Fruit fly (Drosophila melanogaster) whole organism, prepupa: ENCODE data around the gene Prps.

Experiments
- Blimp-1 ChIP-seq: fragments of 200-800 bp; sonication (Bioruptor generic); optimal IDR thresholded peaks from 3 replicates; lab custom pipeline; 2017; ENCODE audit warnings: missing biosample characterization, missing genetic modification characterization, mild to moderate bottlenecking, moderate library complexity, missing genetic modification reagents
- CG10669 ChIP-seq: fragments of 200-800 bp; sonication (Bioruptor generic); optimal IDR thresholded peaks from 3 replicates; lab custom pipeline; 2018; ENCODE audit warnings: missing biosample characterization, mild to moderate bottlenecking, missing genetic modification characterization, moderate library complexity
- CG11294 ChIP-seq: fragments of 200-800 bp; sonication (Bioruptor generic); IDR thresholded peaks from 2 replicates; pipeline ENCODE4 v1.3.6; 2022; ENCODE audit warnings: missing biosample characterization, missing genetic modification characterization
- CG11762 ChIP-seq: fragments of 200-800 bp; sonication (Bioruptor generic); optimal IDR thresholded peaks from 3 replicates; lab custom pipeline; 2016; ENCODE audit warnings: missing biosample characterization, missing genetic modification characterization; ENCODE audit not compliant: insufficient read depth
- CG11902 ChIP-seq: fragments of 200-800 bp; sonication (Bioruptor generic); optimal IDR thresholded peaks from 3 replicates; lab custom pipeline; 2016; ENCODE audit warnings: missing biosample characterization, missing genetic modification characterization
- CG15336 ChIP-seq: fragments of 200-800 bp; sonication (Bioruptor generic); IDR thresholded peaks from 2 replicates; pipeline ENCODE4 v1.3.6; 2022; ENCODE audit warnings: missing biosample characterization, missing genetic modification characterization
- CG1621 ChIP-seq: fragments of 200-800 bp; sonication (Bioruptor generic); optimal IDR thresholded peaks from 3 replicates; lab custom pipeline; 2018; ENCODE audit warnings: missing biosample characterization, mild to moderate bottlenecking, missing genetic modification characterization
- CG16779 ChIP-seq: fragments of 200-800 bp; sonication (Bioruptor generic); optimal IDR thresholded peaks from 3 replicates; lab custom pipeline; 2017; ENCODE audit warnings: missing biosample characterization, mild to moderate bottlenecking, missing genetic modification characterization
- CG3032 ChIP-seq: fragments of 200-800 bp; optimal IDR thresholded peaks from 2 replicates; lab custom pipeline; 2019; ENCODE audit warnings: missing biosample characterization, mild to moderate bottlenecking, missing genetic modification characterization, moderate library complexity
- CG31627 ChIP-seq: fragments of 200-800 bp; sonication (Bioruptor generic); optimal IDR thresholded peaks from 3 replicates; lab custom pipeline; 2016; ENCODE audit warnings: missing biosample characterization, missing genetic modification characterization
- CG32006 ChIP-seq: fragments of 200-800 bp; sonication (Bioruptor generic); optimal IDR thresholded peaks from 3 replicates; lab custom pipeline; 2017; ENCODE audit warnings: missing biosample characterization, mild to moderate bottlenecking, missing genetic modification characterization
- CG34406 ChIP-seq: fragments of 200-800 bp; sonication (Bioruptor generic); optimal IDR thresholded peaks from 3 replicates; lab custom pipeline; 2016; ENCODE audit warnings: missing biosample characterization, missing genetic modification characterization
- CG3919 ChIP-seq: fragments of 200-800 bp; sonication (Bioruptor generic); optimal IDR thresholded peaks from 3 replicates; lab custom pipeline; 2016; ENCODE audit warnings: missing biosample characterization, missing genetic modification characterization
- CG4318 ChIP-seq: fragments of 200-800 bp; sonication (Bioruptor generic); optimal IDR thresholded peaks from 3 replicates; lab custom pipeline; 2017; ENCODE audit warnings: missing biosample characterization, mild to moderate bottlenecking, missing genetic modification characterization
- CG6163 ChIP-seq: fragments of 200-800 bp; sonication (Bioruptor generic); IDR thresholded peaks from 3 replicates; pipeline ENCODE4 v1.3.6; 2022; ENCODE audit warnings: missing biosample characterization, missing genetic modification characterization
- CG6276 ChIP-seq: fragments of 200-800 bp; sonication (Bioruptor generic); optimal IDR thresholded peaks from 2 replicates; lab custom pipeline; 2017; ENCODE audit warnings: missing biosample characterization, mild to moderate bottlenecking, missing genetic modification characterization
- CG6792 ChIP-seq: fragments of 200-800 bp; sonication (Bioruptor generic); optimal IDR thresholded peaks from 3 replicates; lab custom pipeline; 2016; ENCODE audit warnings: missing biosample characterization, missing genetic modification characterization
- CG6854 ChIP-seq: fragments of 200-800 bp; sonication (Bioruptor generic); optimal IDR thresholded peaks from 2 replicates; lab custom pipeline; 2017; ENCODE audit warnings: missing biosample characterization, mild to moderate bottlenecking, missing genetic modification characterization
- CG8119 ChIP-seq: fragments of 200-800 bp; sonication (Bioruptor generic); IDR thresholded peaks from 3 replicates; pipeline ENCODE4 v1.3.6; 2022; ENCODE audit warnings: missing biosample characterization, missing genetic modification characterization
- CG8632 ChIP-seq: fragments of 200-800 bp; sonication (Bioruptor generic); optimal IDR thresholded peaks from 3 replicates; lab custom pipeline; 2016; ENCODE audit warnings: missing biosample characterization, missing genetic modification characterization
- CG9139 ChIP-seq: fragments of 200-800 bp; sonication (Bioruptor generic); optimal IDR thresholded peaks from 3 replicates; lab custom pipeline; 2017; ENCODE audit warnings: missing biosample characterization, mild to moderate bottlenecking, missing genetic modification characterization
- Eip75B ChIP-seq: fragments of 200-800 bp; sonication (Bioruptor generic); optimal IDR thresholded peaks from 3 replicates; lab custom pipeline; 2016; ENCODE audit warnings: missing biosample characterization, missing genetic modification characterization
- Eip78C ChIP-seq: fragments of 200-800 bp; sonication (Bioruptor generic); peaks from one replicate; lab custom pipeline; 2016; ENCODE audit warnings: missing biosample characterization, missing genetic modification characterization
- Eip93F ChIP-seq: fragments of 200-800 bp; sonication (Bioruptor generic); optimal IDR thresholded peaks from 2 replicates; lab custom pipeline; 2016; ENCODE audit warnings: missing biosample characterization, mild to moderate bottlenecking, missing genetic modification characterization
- Ets21C ChIP-seq: fragments of 200-800 bp; sonication (Bioruptor generic); optimal IDR thresholded peaks from 3 replicates; lab custom pipeline; 2016; ENCODE audit warnings: missing biosample characterization, missing genetic modification characterization
- Ets96B ChIP-seq: fragments of 200-800 bp; optimal IDR thresholded peaks from 2 replicates; lab custom pipeline; 2019; ENCODE audit warnings: missing biosample characterization, mild to moderate bottlenecking, missing genetic modification characterization, moderate library complexity
- Gug ChIP-seq: fragments of 200-800 bp; sonication (Bioruptor generic); IDR thresholded peaks from 2 replicates; pipeline ENCODE4 v1.3.6; 2022; ENCODE audit warnings: missing biosample characterization, missing genetic modification characterization
- Hr38 ChIP-seq: sonication (Bioruptor generic); optimal IDR thresholded peaks from 2 replicates; lab custom pipeline; 2016; ENCODE audit warnings: missing biosample characterization, missing genetic modification characterization
- Hr39 ChIP-seq: fragments of 200-800 bp; sonication (Bioruptor generic); optimal IDR thresholded peaks from 2 replicates; lab custom pipeline; 2016; ENCODE audit warnings: missing biosample characterization, missing genetic modification characterization
- Hr4 ChIP-seq: fragments of 200-800 bp; sonication (Bioruptor generic); optimal IDR thresholded peaks from 3 replicates; lab custom pipeline; 2016; ENCODE audit warnings: missing biosample characterization, missing genetic modification characterization
- Lpt ChIP-seq: fragments of 200-800 bp; sonication (Bioruptor generic); optimal IDR thresholded peaks from 3 replicates; lab custom pipeline; 2016; ENCODE audit warnings: missing biosample characterization, missing genetic modification characterization
- OdsH ChIP-seq: fragments of 200-800 bp; sonication (Bioruptor generic); optimal IDR thresholded peaks from 3 replicates; lab custom pipeline; 2016; ENCODE audit warnings: missing biosample characterization, missing genetic modification characterization
- Sox14 ChIP-seq: fragments of 200-800 bp; sonication (Bioruptor generic); optimal IDR thresholded peaks from 3 replicates; lab custom pipeline; 2016; ENCODE audit warnings: missing biosample characterization, missing genetic modification characterization
- Sox15 ChIP-seq: fragments of 200-800 bp; sonication (Bioruptor generic); optimal IDR thresholded peaks from 3 replicates; lab custom pipeline; 2016; ENCODE audit warnings: missing biosample characterization, missing genetic modification characterization
- achi ChIP-seq: fragments of 200-800 bp; sonication (Bioruptor generic); optimal IDR thresholded peaks from 3 replicates; lab custom pipeline; 2016; ENCODE audit warnings: missing biosample characterization, missing genetic modification characterization
- acj6 ChIP-seq: fragments of 200-800 bp; sonication (Bioruptor generic); optimal IDR thresholded peaks from 3 replicates; lab custom pipeline; 2016; ENCODE audit warnings: missing biosample characterization, missing genetic modification characterization
- cyc ChIP-seq: fragments of 200-800 bp; sonication (Bioruptor generic); optimal IDR thresholded peaks from 3 replicates; lab custom pipeline; 2016; ENCODE audit warnings: missing biosample characterization, missing genetic modification characterization
- dsx ChIP-seq: fragments of 200-800 bp; optimal IDR thresholded peaks from 3 replicates; lab custom pipeline; 2019; ENCODE audit warnings: missing biosample characterization, mild to moderate bottlenecking, missing genetic modification characterization, moderate library complexity; ENCODE audit not compliant: poor library complexity, severe bottlenecking
- eg ChIP-seq: fragments of 200-800 bp; sonication (Bioruptor generic); IDR thresholded peaks from 3 replicates; pipeline ENCODE4 v1.3.6; 2022; ENCODE audit warnings: missing biosample characterization, missing genetic modification characterization
- esn ChIP-seq: fragments of 200-800 bp; sonication (Bioruptor generic); optimal IDR thresholded peaks from 2 replicates; lab custom pipeline; 2016; ENCODE audit warnings: missing biosample characterization, mild to moderate bottlenecking, missing genetic modification characterization, moderate library complexity
- fd59A ChIP-seq: fragments of 200-800 bp; sonication (Bioruptor generic); optimal IDR thresholded peaks from 2 replicates; lab custom pipeline; 2017; ENCODE audit warnings: missing biosample characterization, mild to moderate bottlenecking, missing genetic modification characterization, missing genetic modification reagents
- fd85E ChIP-seq: fragments of 200-800 bp; sonication (Bioruptor generic); optimal IDR thresholded peaks from 3 replicates; lab custom pipeline; 2016; ENCODE audit warnings: missing biosample characterization, missing genetic modification characterization
- fkh ChIP-seq: fragments of 200-800 bp; sonication (Bioruptor generic); optimal IDR thresholded peaks from 3 replicates; lab custom pipeline; 2017; ENCODE audit warnings: missing biosample characterization, mild to moderate bottlenecking, missing genetic modification characterization, moderate library complexity
- lz ChIP-seq: fragments of 200-800 bp; sonication (Bioruptor generic); optimal IDR thresholded peaks from 3 replicates; lab custom pipeline; 2016; ENCODE audit warnings: missing biosample characterization, missing genetic modification characterization
- net ChIP-seq: fragments of 200-800 bp; sonication (Bioruptor generic); optimal IDR thresholded peaks from 3 replicates; lab custom pipeline; 2016; ENCODE audit warnings: missing biosample characterization, missing genetic modification characterization
- pdm3 ChIP-seq: fragments of 200-800 bp; sonication (Bioruptor generic); optimal IDR thresholded peaks from 3 replicates; lab custom pipeline; 2016; ENCODE audit warnings: missing biosample characterization, missing genetic modification characterization
- salr ChIP-seq, 2 experiments: fragments of 200-800 bp; sonication (Bioruptor generic); optimal IDR thresholded peaks; 3 replicates each; lab custom pipeline; 2016 to 2018; ENCODE audit warnings: missing biosample characterization in 2 of 2, missing genetic modification characterization in 2 of 2, mild to moderate bottlenecking in 1 of 2
- spab ChIP-seq: fragments of 200-800 bp; sonication (Bioruptor generic); optimal IDR thresholded peaks from 2 replicates; lab custom pipeline; 2017; ENCODE audit warnings: missing biosample characterization, mild to moderate bottlenecking, missing genetic modification characterization, missing genetic modification reagents
- svp ChIP-seq: fragments of 200-800 bp; sonication (Bioruptor generic); peaks from one replicate; lab custom pipeline; 2016; ENCODE audit warnings: missing biosample characterization, missing genetic modification characterization
- topi ChIP-seq: fragments of 200-800 bp; sonication (Bioruptor generic); optimal IDR thresholded peaks from 3 replicates; lab custom pipeline; 2016; ENCODE audit warnings: missing biosample characterization, missing genetic modification characterization
- vri ChIP-seq: fragments of 200-800 bp; sonication (Bioruptor generic); optimal IDR thresholded peaks from 3 replicates; lab custom pipeline; 2016; ENCODE audit warnings: missing biosample characterization, mild to moderate bottlenecking, missing genetic modification characterization

Gene Prps

dm6 chr3L:9692892-9693551 is 3.5 kb downstream of the Prps start:
- TF ChIP-seq Ets21C (GFP tag; lab: Kevin White, UChicago), result peak; percentile 95
- TF ChIP-seq Eip75B, result peak; percentile 97
- peak; percentile 89 for TF ChIP-seq Ets96B (tag; lab: Kevin White, UChicago)
- TF ChIP-seq CG8632 (GFP tag; lab: Kevin White, UChicago), result peak; percentile 94
- TF ChIP-seq pdm3 (GFP tag; lab: Kevin White, UChicago), result peak; percentile 96
- TF ChIP-seq Sox14 (GFP tag; lab: Kevin White, UChicago), result peak; percentile 97
- TF ChIP-seq dsx (GFP tag; lab: Kevin White, UChicago), result peak; percentile 81
- peak; percentile 93 for TF ChIP-seq CG11902 (GFP tag; lab: Kevin White, UChicago)
- TF ChIP-seq net, result peak; percentile 96
- TF ChIP-seq CG6276 (GFP tag; lab: Kevin White, UChicago), result peak; percentile 93
- TF ChIP-seq CG6163, result peak; percentile 77
- TF ChIP-seq Blimp-1 (GFP tag; lab: Kevin White, UChicago), result peak; percentile 86
- peak; percentile 96 for TF ChIP-seq CG3919 (GFP tag; lab: Kevin White, UChicago)
- TF ChIP-seq vri (GFP tag; lab: Kevin White, UChicago), result peak; percentile 84
- peak; percentile 83; the same call in 2 of the 3 replicates for TF ChIP-seq eg (GFP tag; lab: Robert Waterston, UW)
- peak; percentile 96 for TF ChIP-seq Hr4 (GFP tag; lab: Kevin White, UChicago)
- peak; percentile 95 for TF ChIP-seq spab (GFP tag; lab: Kevin White, UChicago)
- peak; percentile 95 for TF ChIP-seq Sox15 (GFP tag; lab: Kevin White, UChicago)
- peak; percentile 97 for TF ChIP-seq lz
- peak; percentile 76 to 97 for TF ChIP-seq salr (GFP tag; optimal IDR thresholded peaks at IDR 0.05; lab: Kevin White, UChicago)
- peak; percentile 93 for TF ChIP-seq CG3032 (tag; lab: Kevin White, UChicago)
- peak; percentile 96 for TF ChIP-seq CG31627 (GFP tag; lab: Kevin White, UChicago)
- TF ChIP-seq CG6792 (GFP tag; lab: Kevin White, UChicago), result peak; percentile 96
- TF ChIP-seq CG6854, result peak; percentile 78
- TF ChIP-seq CG16779 (tag; lab: Kevin White, UChicago), result peak; percentile 80
- peak; percentile 78 for TF ChIP-seq CG1621 (tag; lab: Kevin White, UChicago)
- TF ChIP-seq Hr38, result peak; percentile 33
- TF ChIP-seq CG8119 (GFP tag; lab: Robert Waterston, UW), result peak; percentile 86
- peak; percentile 96 for TF ChIP-seq OdsH (GFP tag; lab: Kevin White, UChicago)
- peak; percentile 98 for TF ChIP-seq esn (GFP tag; lab: Kevin White, UChicago)
- peak; percentile 97 for TF ChIP-seq Hr39 (GFP tag; lab: Kevin White, UChicago)
- TF ChIP-seq CG4318 (GFP tag; lab: Kevin White, UChicago), result peak; percentile 96
- peak; percentile 83 for TF ChIP-seq CG9139
- peak; percentile 90 for TF ChIP-seq CG10669 (GFP tag; lab: Kevin White, UChicago)
- TF ChIP-seq svp (GFP tag; lab: Kevin White, UChicago), result peak; percentile 99
- TF ChIP-seq acj6, result peak; percentile 95
- peak; percentile 81 for TF ChIP-seq CG11294 (GFP tag; lab: Robert Waterston, UW)
- peak; percentile 77 for TF ChIP-seq Eip93F (GFP tag; lab: Kevin White, UChicago)
- TF ChIP-seq topi (GFP tag; lab: Kevin White, UChicago), result peak; percentile 97
- peak; percentile 64 for TF ChIP-seq fd85E
- TF ChIP-seq fd59A, result peak; percentile 95
- peak; percentile 91 for TF ChIP-seq Lpt (GFP tag; lab: Kevin White, UChicago)
- peak; percentile 94 for TF ChIP-seq CG34406
- TF ChIP-seq achi (GFP tag; lab: Kevin White, UChicago), result peak; percentile 94
- TF ChIP-seq CG32006 (GFP tag; lab: Kevin White, UChicago), result peak; percentile 98
- peak; percentile 96 for TF ChIP-seq cyc (GFP tag; lab: Kevin White, UChicago)
- peak; percentile 80; the same call in 1 of the 2 replicates for TF ChIP-seq Gug
- TF ChIP-seq CG11762 (GFP tag; lab: Kevin White, UChicago), result peak; percentile 92
- TF ChIP-seq Eip78C (GFP tag; lab: Kevin White, UChicago), result peak; percentile 99
- peak; percentile 78 for TF ChIP-seq fkh (GFP tag; lab: Kevin White, UChicago)
- peak; percentile 83 for TF ChIP-seq CG15336 (GFP tag; lab: Robert Waterston, UW)
